Fruit fly (Drosophila melanogaster): Measurements from ENCODE around the gene CG15646.
A peak's percentile ranks its signal among the peaks of the same experiment; 100 is the strongest.

CG15646 gene

dm6 chrX:15697581-15698208 is 26.9 kb upstream of the CG15646 start (continued):
- peak; percentile 86 for TF ChIP-seq CG10267 (tag; optimal IDR thresholded peaks at IDR 0.05)
- peak; percentile 47 for TF ChIP-seq CG3838 (GFP tag; optimal IDR thresholded peaks at IDR 0.05)
- TF ChIP-seq CG4424 (GFP tag; optimal IDR thresholded peaks at IDR 0.05), result peak; percentile 90
- no peak for TF ChIP-seq CG7963 (GFP tag; IDR thresholded peaks at IDR 0.05; ENCODE audit: partially characterized antibody)
- peak; percentile 90 for TF ChIP-seq CG12155 (GFP tag; optimal IDR thresholded peaks at IDR 0.05)
- no peak for TF ChIP-seq tx (GFP tag; optimal IDR thresholded peaks at IDR 0.05)
- no peak for TF ChIP-seq sc (optimal IDR thresholded peaks at IDR 0.05)
- TF ChIP-seq sc (GFP tag; optimal IDR thresholded peaks at IDR 0.05), result peak; percentile 72
- TF ChIP-seq ind (GFP tag; optimal IDR thresholded peaks at IDR 0.05), result peak; percentile 94
- no peak for TF ChIP-seq Atf3 (GFP tag; optimal IDR thresholded peaks at IDR 0.05)
- TF ChIP-seq Dbx (GFP tag; IDR thresholded peaks at IDR 0.05), result peak; percentile 97
- peak; percentile 69; the same call in 1 of the 2 replicates for TF ChIP-seq Poxn (GFP tag; IDR thresholded peaks at IDR 0.05)
- TF ChIP-seq Jarid2 (GFP tag; optimal IDR thresholded peaks at IDR 0.05), result peak; percentile 68
- TF ChIP-seq CG6854 (GFP tag; optimal IDR thresholded peaks at IDR 0.05), result peak; percentile 90
- TF ChIP-seq CG14860 (GFP tag; IDR thresholded peaks at IDR 0.05; ENCODE audit: partially characterized antibody), result no peak
- peak; percentile 83 for TF ChIP-seq CG12219 (GFP tag; optimal IDR thresholded peaks at IDR 0.05)
- peak; percentile 62 for TF ChIP-seq Dip2 (GFP tag; IDR thresholded peaks at IDR 0.05)
- TF ChIP-seq Hr3 (GFP tag; optimal IDR thresholded peaks at IDR 0.05), result peak; percentile 90
- TF ChIP-seq CG1603 (tag; optimal IDR thresholded peaks at IDR 0.05), result peak; percentile 88
- peak; percentile 92 for TF ChIP-seq CG8924 (tag; optimal IDR thresholded peaks at IDR 0.05)
- no peak for TF ChIP-seq CG1832 (GFP tag; optimal IDR thresholded peaks at IDR 0.05)
- TF ChIP-seq Eip74EF (GFP tag; optimal IDR thresholded peaks at IDR 0.05), result peak in 1 of 2 experiments; percentile 100
- peak; percentile 86 for TF ChIP-seq CG8290 (GFP tag; optimal IDR thresholded peaks at IDR 0.05)
- TF ChIP-seq CG8290 (tag; optimal IDR thresholded peaks at IDR 0.05), result peak in 1 of 2 experiments; percentile 82
- TF ChIP-seq fd3F (GFP tag; optimal IDR thresholded peaks at IDR 0.05), result peak; percentile 86
- TF ChIP-seq B-H2 (GFP tag; optimal IDR thresholded peaks at IDR 0.05), result peak; percentile 92
- peak; percentile 82 for TF ChIP-seq sim (GFP tag; IDR thresholded peaks at IDR 0.05)
- TF ChIP-seq Hr51 (GFP tag; optimal IDR thresholded peaks at IDR 0.05), result peak; percentile 31 to 88
- TF ChIP-seq ftz-f1 (GFP tag; optimal IDR thresholded peaks at IDR 0.05), result peak; percentile 99
- peak; percentile 67 for TF ChIP-seq BEAF-32 (GFP tag; optimal IDR thresholded peaks at IDR 0.05)
- TF ChIP-seq cad (GFP tag; optimal IDR thresholded peaks at IDR 0.05), result no peak
- peak; percentile 87 for TF ChIP-seq CG18262 (tag; optimal IDR thresholded peaks at IDR 0.05)
- peak; percentile 97 for TF ChIP-seq Hmr (GFP tag; optimal IDR thresholded peaks at IDR 0.05)
- TF ChIP-seq z (GFP tag; IDR thresholded peaks at IDR 0.05), result 0 out of 3 replicates have a peak, but pooled peaks have one; percentile 19
- no peak for TF ChIP-seq cg (GFP tag; optimal IDR thresholded peaks at IDR 0.05)
- TF ChIP-seq CG4820 (GFP tag; optimal IDR thresholded peaks at IDR 0.05), result peak; percentile 89
- peak; percentile 96 for TF ChIP-seq Atf6 (GFP tag; IDR thresholded peaks at IDR 0.05)
- peak in 1 of 3 experiments; percentile 47 for TF ChIP-seq Stat92E (GFP tag; optimal IDR thresholded peaks at IDR 0.05)
- TF ChIP-seq CG7839 (tag; optimal IDR thresholded peaks at IDR 0.05), result peak; percentile 96
- peak; percentile 94 for TF ChIP-seq al (GFP tag; IDR thresholded peaks at IDR 0.05)
- peak; percentile 14 to 21 for TF ChIP-seq chif (GFP tag; optimal IDR thresholded peaks at IDR 0.05)
- peak; percentile 85 for TF ChIP-seq MTF-1 (GFP tag; optimal IDR thresholded peaks at IDR 0.05; ENCODE audit: borderline replicate concordance)
- no peak for TF ChIP-seq bbx (GFP tag; IDR thresholded peaks at IDR 0.05; ENCODE audit: partially characterized antibody)
- TF ChIP-seq CG8944 (GFP tag; optimal IDR thresholded peaks at IDR 0.05), result peak; percentile 14
- TF ChIP-seq CG33557 (GFP tag; optimal IDR thresholded peaks at IDR 0.05), result peak; percentile 45
- TF ChIP-seq Dip3 (GFP tag; optimal IDR thresholded peaks at IDR 0.05), result peak; percentile 72
- TF ChIP-seq NC2β (GFP tag; optimal IDR thresholded peaks at IDR 0.05), result no peak
- no peak for TF ChIP-seq CHES-1-like (GFP tag; optimal IDR thresholded peaks at IDR 0.05)
- peak; percentile 87 for TF ChIP-seq CG10654 (GFP tag; optimal IDR thresholded peaks at IDR 0.05)

Data from whole organism, embryonic.